Worm (Caenorhabditis elegans): Measurements from ENCODE around the gene F10C2.4.

Gene F10C2.4

DNA sequence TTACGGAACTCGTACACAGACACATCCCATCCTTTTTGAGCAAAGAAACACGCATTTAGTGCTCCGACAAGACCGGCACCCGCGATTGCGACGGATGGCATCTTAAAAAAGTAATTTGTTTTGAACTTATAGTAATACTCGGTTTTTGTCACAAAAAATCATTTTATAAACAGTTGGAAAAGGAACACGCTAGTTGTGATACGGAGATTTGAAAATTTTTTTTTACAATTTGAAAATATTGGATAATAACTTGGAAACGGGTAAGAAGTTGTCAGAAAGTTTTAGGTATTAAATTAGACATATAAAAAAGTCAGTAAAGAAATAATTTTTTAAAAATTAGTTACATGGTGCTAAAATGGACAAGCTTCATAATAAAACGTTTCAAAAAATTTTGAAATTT lies 29.1 kb downstream of the F10C2.4 start, which contains the start of gene kmo-1:
TSS of gene kmo-1 (minus strand) at position 101 of the 400 bp plus-strand sequence.
- no peak for TF ChIP-seq snpc-4 (tag; optimal IDR thresholded peaks at IDR 0.05)
- TF ChIP-seq sptf-1 (tag; optimal IDR thresholded peaks at IDR 0.05) = no peak
- no peak for TF ChIP-seq ces-1 (GFP tag; optimal IDR thresholded peaks at IDR 0.05)

- TF ChIP-seq pha-4 (tag; optimal IDR thresholded peaks at IDR 0.05) = no peak
- TF ChIP-seq mep-1 (tag; optimal IDR thresholded peaks at IDR 0.05) = no peak
- TF ChIP-seq zip-8 (tag; optimal IDR thresholded peaks at IDR 0.05) = no peak
- no peak for TF ChIP-seq nhr-2 (tag; optimal IDR thresholded peaks at IDR 0.05)
- no peak for TF ChIP-seq elt-1 (tag; optimal IDR thresholded peaks at IDR 0.05; ENCODE audit: borderline replicate concordance, insufficient read depth)
- no peak for TF ChIP-seq nhr-28 (tag; optimal IDR thresholded peaks at IDR 0.05)
- no peak for TF ChIP-seq nhr-76 (tag; optimal IDR thresholded peaks at IDR 0.05)
- no peak for TF ChIP-seq sptf-1 (tag; optimal IDR thresholded peaks at IDR 0.05)
- no peak for TF ChIP-seq nhr-12 (tag; optimal IDR thresholded peaks at IDR 0.05)
- TF ChIP-seq bed-3 (GFP tag; optimal IDR thresholded peaks at IDR 0.05) = no peak
- no peak for TF ChIP-seq hlh-1 (tag; optimal IDR thresholded peaks at IDR 0.05)
- no peak for TF ChIP-seq nhr-237 (tag; optimal IDR thresholded peaks at IDR 0.05)
- TF ChIP-seq ham-2 (GFP tag; optimal IDR thresholded peaks at IDR 0.05) = no peak
- TF ChIP-seq cnd-1 (tag; optimal IDR thresholded peaks at IDR 0.05) = no peak
- no peak for TF ChIP-seq ces-1 (GFP tag; optimal IDR thresholded peaks at IDR 0.05)
- no peak for TF ChIP-seq drap-1 (GFP tag; optimal IDR thresholded peaks at IDR 0.05)
- no peak for TF ChIP-seq lin-13 (tag; optimal IDR thresholded peaks at IDR 0.05)
- no peak for TF ChIP-seq blmp-1 (tag; optimal IDR thresholded peaks at IDR 0.05)
- no peak for TF ChIP-seq lsy-2 (tag; optimal IDR thresholded peaks at IDR 0.05)
Measured at ce11 chrV:12071483-12071882, 30.1 kb downstream of the F10C2.4 start.

ce11 chrV:12074886-12075285 lies 33.5 kb downstream of the F10C2.4 start, which contains the start of gene R07B7.6:
TSS of gene R07B7.6 (minus strand) at chrV:12074986.
- no peak for TF ChIP-seq nhr-12 (tag; optimal IDR thresholded peaks at IDR 0.05)
- TF ChIP-seq cnd-1 (tag; optimal IDR thresholded peaks at IDR 0.05) = no peak
- no peak for TF ChIP-seq M03D4.4 (tag; optimal IDR thresholded peaks at IDR 0.05)
- TF ChIP-seq blmp-1 (tag; optimal IDR thresholded peaks at IDR 0.05) = no peak
- TF ChIP-seq ceh-43 (GFP tag; optimal IDR thresholded peaks at IDR 0.05) = no peak
- no peak for TF ChIP-seq ceh-83 (GFP tag; optimal IDR thresholded peaks at IDR 0.05)
- TF ChIP-seq nhr-76 (tag; optimal IDR thresholded peaks at IDR 0.05) = no peak
- no peak for TF ChIP-seq nhr-237 (tag; optimal IDR thresholded peaks at IDR 0.05)
- TF ChIP-seq ceh-39 (tag; optimal IDR thresholded peaks at IDR 0.05) = no peak
- TF ChIP-seq ztf-11 (tag; optimal IDR thresholded peaks at IDR 0.05) = no peak
- TF ChIP-seq drap-1 (GFP tag; optimal IDR thresholded peaks at IDR 0.05) = no peak
- no peak for TF ChIP-seq pha-4 (tag; optimal IDR thresholded peaks at IDR 0.05)
- no peak for TF ChIP-seq hlh-1 (tag; optimal IDR thresholded peaks at IDR 0.05)

- TF ChIP-seq sem-2 (GFP tag; optimal IDR thresholded peaks at IDR 0.05) (no peak), mls-2 (tag; optimal IDR thresholded peaks at IDR 0.05) (no peak), ceh-83 (GFP tag; optimal IDR thresholded peaks at IDR 0.05) (no peak), elt-3 (tag; optimal IDR thresholded peaks at IDR 0.05) (no peak), nhr-237 (tag; optimal IDR thresholded peaks at IDR 0.05) (no peak), blmp-1 (tag; optimal IDR thresholded peaks at IDR 0.05) (no peak), nhr-76 (tag; optimal IDR thresholded peaks at IDR 0.05) (no peak), drap-1 (GFP tag; optimal IDR thresholded peaks at IDR 0.05) (no peak), cnd-1 (tag; optimal IDR thresholded peaks at IDR 0.05) (no peak), unc-39 (tag; optimal IDR thresholded peaks at IDR 0.05) (no peak), lin-32 (GFP tag; optimal IDR thresholded peaks at IDR 0.05) (no peak), lin-13 (tag; optimal IDR thresholded peaks at IDR 0.05) (no peak)
Measured at ce11 chrV:12075983-12076382, 34.6 kb downstream of the F10C2.4 start.

- TF ChIP-seq flh-1 (GFP tag; optimal IDR thresholded peaks at IDR 0.05) (no peak), snpc-4 (tag; optimal IDR thresholded peaks at IDR 0.05) (no peak), unc-62 (GFP tag; optimal IDR thresholded peaks at IDR 0.05) (no peak), blmp-1 (tag; optimal IDR thresholded peaks at IDR 0.05) (no peak), nhr-76 (tag; optimal IDR thresholded peaks at IDR 0.05) (no peak), mep-1 (tag; optimal IDR thresholded peaks at IDR 0.05) (no peak), hlh-1 (tag; optimal IDR thresholded peaks at IDR 0.05) (no peak), lin-13 (tag; optimal IDR thresholded peaks at IDR 0.05) (no peak), ceh-83 (GFP tag; optimal IDR thresholded peaks at IDR 0.05) (no peak), bed-3 (GFP tag; optimal IDR thresholded peaks at IDR 0.05) (no peak), unc-39 (tag; optimal IDR thresholded peaks at IDR 0.05) (no peak), drap-1 (GFP tag; optimal IDR thresholded peaks at IDR 0.05) (no peak), ztf-11 (tag; optimal IDR thresholded peaks at IDR 0.05) (no peak), nhr-237 (tag; optimal IDR thresholded peaks at IDR 0.05) (no peak), elt-3 (tag; optimal IDR thresholded peaks at IDR 0.05) (no peak), cnd-1 (tag; optimal IDR thresholded peaks at IDR 0.05) (no peak), ces-1 (GFP tag; optimal IDR thresholded peaks at IDR 0.05) (no peak), ceh-43 (GFP tag; optimal IDR thresholded peaks at IDR 0.05) (no peak), lin-32 (GFP tag; optimal IDR thresholded peaks at IDR 0.05) (no peak)
Measured at ce11 chrV:12080274-12080673, 38.9 kb downstream of the F10C2.4 start, which contains the start of gene R07B7.9. TSS of gene R07B7.9 (minus strand) at chrV:12080374.
